Worm (Caenorhabditis elegans): Measurements from ENCODE around the gene R10D12.6.

Gene R10D12.6

DNA sequence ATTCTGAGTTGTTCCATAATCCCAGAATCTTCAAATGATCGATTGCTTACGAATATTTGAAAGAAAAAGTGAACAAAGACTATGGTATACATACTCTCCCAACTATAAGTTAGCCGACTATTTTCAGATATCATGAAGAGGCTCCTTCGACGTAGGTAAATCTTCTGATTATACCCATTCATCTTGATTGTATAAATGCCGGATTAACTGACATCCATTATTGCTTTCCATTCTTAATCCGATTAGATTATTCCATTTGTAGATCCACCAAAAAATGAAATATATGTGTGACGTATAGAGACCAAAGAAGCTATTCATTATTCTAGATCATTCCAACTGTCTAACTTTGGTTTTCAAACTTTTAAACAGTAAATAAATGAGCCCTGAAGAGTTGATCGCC lies 44.4 kb downstream of the R10D12.6 start:
- TF ChIP-seq scrt-1 (GFP tag; IDR thresholded peaks at IDR 0.05), result no peak
- no peak for TF ChIP-seq ceh-36 (tag; optimal IDR thresholded peaks at IDR 0.05)
- TF ChIP-seq B0310.2 (tag; optimal IDR thresholded peaks at IDR 0.05), result no peak
- no peak for TF ChIP-seq F13C5.2 (tag; optimal IDR thresholded peaks at IDR 0.05)
- TF ChIP-seq flt-1 (GFP tag; IDR thresholded peaks at IDR 0.05), result no peak
- no peak for TF ChIP-seq tbx-11 (GFP tag; IDR thresholded peaks at IDR 0.05)
- TF ChIP-seq hmbx-1 (tag; optimal IDR thresholded peaks at IDR 0.05), result no peak
- TF ChIP-seq tbx-37 (GFP tag; conservative IDR thresholded peaks at IDR 0.05), result no peak
- TF ChIP-seq sea-1 (GFP tag; conservative IDR thresholded peaks at IDR 0.05), result no peak
- TF ChIP-seq ets-7 (tag; optimal IDR thresholded peaks at IDR 0.05), result no peak
- TF ChIP-seq ama-1 (optimal IDR thresholded peaks at IDR 0.05), result no peak
- no peak for TF ChIP-seq aly-1 (tag; optimal IDR thresholded peaks at IDR 0.05)
- TF ChIP-seq pes-1 (GFP tag; IDR thresholded peaks at IDR 0.05), result no peak

Measured in whole organism, early embryonic.